Fruit fly (Drosophila melanogaster): Measurements from ENCODE around the gene CG7988.

CG7988 gene

DNA sequence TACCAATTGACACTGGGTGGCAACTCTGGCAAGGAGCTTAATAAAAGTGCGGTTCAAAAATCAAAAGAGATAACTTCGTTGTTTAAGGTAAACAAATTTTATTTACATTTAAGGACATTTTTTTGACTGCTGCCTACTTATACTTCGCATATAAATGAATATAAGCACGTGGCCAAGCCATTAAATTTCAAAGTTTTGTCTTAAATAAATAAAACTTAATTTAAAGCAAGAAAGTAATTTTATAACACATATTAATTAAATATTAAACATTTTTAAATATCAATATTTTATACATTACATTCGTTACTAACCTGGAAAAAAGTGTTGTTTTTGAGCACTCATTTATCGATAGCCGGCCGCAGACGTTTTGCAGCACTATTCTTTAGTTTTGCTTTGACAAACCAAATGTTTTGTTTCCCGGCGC lies 31.6 kb upstream of the CG7988 start, which contains the start of the genes CG12321 and MED17 (continued):
- TF ChIP-seq chm (GFP tag; IDR thresholded peaks at IDR 0.05) (peak; percentile 79), TFAM (GFP tag; optimal IDR thresholded peaks at IDR 0.05) (no peak), CG6683 (GFP tag; optimal IDR thresholded peaks at IDR 0.05) (peak; percentile 71), Gsc (GFP tag; IDR thresholded peaks at IDR 0.05) (peak; percentile 52), CG43689 (GFP tag; IDR thresholded peaks at IDR 0.05) (no peak), bbx (GFP tag; IDR thresholded peaks at IDR 0.05; ENCODE audit: partially characterized antibody) (no peak), Dll (GFP tag; IDR thresholded peaks at IDR 0.05; ENCODE audit: partially characterized antibody) (0 out of 4 replicates have a peak, but pooled peaks have one; percentile 45), trh (GFP tag; optimal IDR thresholded peaks at IDR 0.05) (peak; percentile 85), HHEX (GFP tag; optimal IDR thresholded peaks at IDR 0.05) (peak; percentile 87), CG14710 (tag; optimal IDR thresholded peaks at IDR 0.05) (peak; percentile 92), Dp (GFP tag; optimal IDR thresholded peaks at IDR 0.05) (peak; percentile 66), Hsf (GFP tag; optimal IDR thresholded peaks at IDR 0.05) (peak; percentile 79), prd (optimal IDR thresholded peaks at IDR 0.05) (no peak), prd (GFP tag; IDR thresholded peaks at IDR 0.05) (peak; percentile 89), Antp (GFP tag; optimal IDR thresholded peaks at IDR 0.05) (peak; percentile 19), CG3847 (GFP tag; IDR thresholded peaks at IDR 0.05) (peak; percentile 95), CG1529 (GFP tag; optimal IDR thresholded peaks at IDR 0.05) (peak; percentile 68), onecut (GFP tag; IDR thresholded peaks at IDR 0.05) (peak; percentile 64), gfzf (GFP tag; optimal IDR thresholded peaks at IDR 0.05) (no peak), tna (GFP tag; IDR thresholded peaks at IDR 0.05; ENCODE audit: partially characterized antibody) (no peak), Nf-YA (GFP tag; IDR thresholded peaks at IDR 0.05) (peak; percentile 80), grau (tag; optimal IDR thresholded peaks at IDR 0.05) (peak; percentile 88), tgo (GFP tag; IDR thresholded peaks at IDR 0.05) (peak; percentile 89), fd96Cb (tag; optimal IDR thresholded peaks at IDR 0.05) (peak; percentile 85), ranshi (GFP tag; IDR thresholded peaks at IDR 0.05) (peak; percentile 88), Pdp1 (GFP tag; optimal IDR thresholded peaks at IDR 0.05) (peak; percentile 55 to 57), CG42726 (GFP tag; IDR thresholded peaks at IDR 0.05; ENCODE audit: partially characterized antibody) (no peak), BEAF-32 (GFP tag; optimal IDR thresholded peaks at IDR 0.05) (peak; percentile 64), Sry-δ (GFP tag; optimal IDR thresholded peaks at IDR 0.05) (peak; percentile 34), CG6254 (GFP tag; optimal IDR thresholded peaks at IDR 0.05) (peak; percentile 70), vvl (GFP tag; IDR thresholded peaks at IDR 0.05) (peak; percentile 90), CG10366 (GFP tag; IDR thresholded peaks at IDR 0.05) (peak; percentile 82), CG15011 (GFP tag; optimal IDR thresholded peaks at IDR 0.05) (peak; percentile 63), nom (GFP tag; optimal IDR thresholded peaks at IDR 0.05) (peak; percentile 59), ftz-f1 (GFP tag; optimal IDR thresholded peaks at IDR 0.05) (no peak), MBD-R2 (GFP tag; IDR thresholded peaks at IDR 0.05) (peak; percentile 86), Rx (GFP tag; IDR thresholded peaks at IDR 0.05) (peak; percentile 80), Mad (GFP tag; optimal IDR thresholded peaks at IDR 0.05) (peak; percentile 57), CG12219 (GFP tag; optimal IDR thresholded peaks at IDR 0.05) (peak; percentile 8), CG11560 (tag; IDR thresholded peaks at IDR 0.05) (peak; percentile 81), CkIIα-i1 (GFP tag; IDR thresholded peaks at IDR 0.05) (peak; percentile 16; the same call in 1 of the 2 replicates), Gug (GFP tag; IDR thresholded peaks at IDR 0.05) (peak; percentile 80), luna (GFP tag; optimal IDR thresholded peaks at IDR 0.05) (no peak), gt (GFP tag; IDR thresholded peaks at IDR 0.05) (peak; percentile 70), cas (GFP tag; IDR thresholded peaks at IDR 0.05) (peak; percentile 83), lmd (GFP tag; IDR thresholded peaks at IDR 0.05) (peak; percentile 88), aop (GFP tag; IDR thresholded peaks at IDR 0.05) (no peak), sc (optimal IDR thresholded peaks at IDR 0.05) (no peak), sc (GFP tag; optimal IDR thresholded peaks at IDR 0.05) (peak; percentile 85), amos (GFP tag; IDR thresholded peaks at IDR 0.05; ENCODE audit: partially characterized antibody) (no peak), CG3726 (GFP tag; IDR thresholded peaks at IDR 0.05) (peak; percentile 76; the same call in 2 of the 3 replicates), slp2 (GFP tag; optimal IDR thresholded peaks at IDR 0.05) (no peak)

Data from whole organism, embryonic.